Worm (Caenorhabditis elegans): ENCODE results near the gene pals-26.

pals-26 gene

DNA sequence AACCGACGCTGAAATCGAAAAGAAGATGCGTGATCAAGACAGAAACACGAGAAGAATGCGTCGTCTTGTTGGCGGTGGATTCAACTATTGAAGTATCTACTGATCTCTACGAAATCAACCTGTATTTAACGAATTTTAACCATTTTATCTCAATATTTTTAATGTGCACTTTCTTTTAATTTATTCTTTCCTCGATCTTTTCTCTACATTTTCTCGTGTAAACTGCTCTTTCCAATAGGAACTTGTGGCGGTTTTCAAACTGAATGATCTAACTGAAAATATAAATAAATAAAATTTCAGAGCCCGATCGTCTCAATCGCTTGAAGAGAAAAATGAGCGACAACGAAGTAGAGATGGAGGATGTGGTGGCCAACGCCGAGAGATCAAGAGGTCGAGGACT lies 31.0 kb downstream of the pals-26 start, which contains the start of gene rnp-4:
TSS of gene rnp-4 (plus strand) at position 301 of the 400 bp plus-strand sequence.
- no peak for TF ChIP-seq tbx-37 (GFP tag; conservative IDR thresholded peaks at IDR 0.05)
- TF ChIP-seq tra-4 (tag; optimal IDR thresholded peaks at IDR 0.05): no peak
- TF ChIP-seq pes-1 (GFP tag; IDR thresholded peaks at IDR 0.05): no peak
- TF ChIP-seq hnd-1 (tag; optimal IDR thresholded peaks at IDR 0.05): no peak
- no peak for TF ChIP-seq tbx-11 (GFP tag; IDR thresholded peaks at IDR 0.05)
- no peak for TF ChIP-seq scrt-1 (GFP tag; IDR thresholded peaks at IDR 0.05)
- TF ChIP-seq ceh-36 (tag; optimal IDR thresholded peaks at IDR 0.05): no peak
- TF ChIP-seq hmbx-1 (tag; optimal IDR thresholded peaks at IDR 0.05): no peak
- TF ChIP-seq ets-7 (tag; optimal IDR thresholded peaks at IDR 0.05): no peak
- no peak for TF ChIP-seq hmg-4 (GFP tag; optimal IDR thresholded peaks at IDR 0.05)
- TF ChIP-seq aly-1 (tag; optimal IDR thresholded peaks at IDR 0.05): no peak
- TF ChIP-seq ama-1 (optimal IDR thresholded peaks at IDR 0.05): no peak
- TF ChIP-seq flt-1 (GFP tag; IDR thresholded peaks at IDR 0.05): no peak
- no peak for TF ChIP-seq sea-1 (GFP tag; conservative IDR thresholded peaks at IDR 0.05)
- TF ChIP-seq ceh-13 (GFP tag; optimal IDR thresholded peaks at IDR 0.05): no peak
- no peak for TF ChIP-seq F13C5.2 (tag; optimal IDR thresholded peaks at IDR 0.05)
- TF ChIP-seq B0310.2 (tag; optimal IDR thresholded peaks at IDR 0.05): no peak

ce11 chrIII:4407144-4407543 lies 32.2 kb downstream of the pals-26 start, which contains the start of gene prdx-3:
Gene prdx-3 (plus strand): TSS chrIII:4407444.
- TF ChIP-seq tra-4 (tag; optimal IDR thresholded peaks at IDR 0.05) (no peak), sea-1 (GFP tag; conservative IDR thresholded peaks at IDR 0.05) (no peak), flt-1 (GFP tag; IDR thresholded peaks at IDR 0.05) (no peak), aly-1 (tag; optimal IDR thresholded peaks at IDR 0.05) (no peak), hnd-1 (tag; optimal IDR thresholded peaks at IDR 0.05) (no peak), hmbx-1 (tag; optimal IDR thresholded peaks at IDR 0.05) (no peak), tbx-11 (GFP tag; IDR thresholded peaks at IDR 0.05) (no peak), tbx-37 (GFP tag; conservative IDR thresholded peaks at IDR 0.05) (no peak), ama-1 (optimal IDR thresholded peaks at IDR 0.05) (no peak), ceh-13 (GFP tag; optimal IDR thresholded peaks at IDR 0.05) (no peak), ets-7 (tag; optimal IDR thresholded peaks at IDR 0.05) (no peak), scrt-1 (GFP tag; IDR thresholded peaks at IDR 0.05) (no peak), pes-1 (GFP tag; IDR thresholded peaks at IDR 0.05) (no peak), hmg-4 (GFP tag; optimal IDR thresholded peaks at IDR 0.05) (no peak), ceh-36 (tag; optimal IDR thresholded peaks at IDR 0.05) (no peak), B0310.2 (tag; optimal IDR thresholded peaks at IDR 0.05) (no peak)

DNA sequence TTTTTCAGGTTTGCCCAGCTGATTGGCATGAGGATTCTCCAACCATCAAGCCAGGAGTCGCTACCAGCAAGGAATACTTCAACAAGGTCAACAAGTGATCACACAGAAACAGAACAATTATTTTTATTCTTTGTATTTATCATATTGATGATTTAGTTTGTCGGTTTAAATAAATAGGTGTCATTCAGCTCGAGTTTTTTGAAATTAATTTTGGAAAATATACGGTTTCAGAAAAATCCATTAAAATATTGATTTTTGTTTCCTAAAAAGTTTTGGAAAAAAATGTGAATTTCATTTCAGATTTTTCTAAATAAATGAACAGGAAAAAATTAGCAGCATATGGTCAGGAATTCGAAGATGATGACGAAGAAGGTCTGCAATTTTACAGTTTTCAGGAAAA lies 33.3 kb downstream of the pals-26 start, which contains the start of gene gpch-1:
TSS of gene gpch-1 (plus strand) at position 301 of the 400 bp plus-strand sequence.
- no peak for TF ChIP-seq B0310.2 (tag; optimal IDR thresholded peaks at IDR 0.05)
- TF ChIP-seq F13C5.2 (tag; optimal IDR thresholded peaks at IDR 0.05): no peak
- no peak for TF ChIP-seq pes-1 (GFP tag; IDR thresholded peaks at IDR 0.05)
- no peak for TF ChIP-seq scrt-1 (GFP tag; IDR thresholded peaks at IDR 0.05)
- TF ChIP-seq tra-4 (tag; optimal IDR thresholded peaks at IDR 0.05): no peak
- TF ChIP-seq hmg-4 (GFP tag; optimal IDR thresholded peaks at IDR 0.05): no peak
- TF ChIP-seq flt-1 (GFP tag; IDR thresholded peaks at IDR 0.05): no peak
- TF ChIP-seq ets-7 (tag; optimal IDR thresholded peaks at IDR 0.05): no peak
- no peak for TF ChIP-seq ceh-36 (tag; optimal IDR thresholded peaks at IDR 0.05)
- TF ChIP-seq ceh-13 (GFP tag; optimal IDR thresholded peaks at IDR 0.05): no peak
- no peak for TF ChIP-seq sea-1 (GFP tag; conservative IDR thresholded peaks at IDR 0.05)
- no peak for TF ChIP-seq hnd-1 (tag; optimal IDR thresholded peaks at IDR 0.05)
- TF ChIP-seq ama-1 (optimal IDR thresholded peaks at IDR 0.05): no peak
- TF ChIP-seq aly-1 (tag; optimal IDR thresholded peaks at IDR 0.05): no peak
- TF ChIP-seq tbx-37 (GFP tag; conservative IDR thresholded peaks at IDR 0.05): no peak
- no peak for TF ChIP-seq hmbx-1 (tag; optimal IDR thresholded peaks at IDR 0.05)
- no peak for TF ChIP-seq tbx-11 (GFP tag; IDR thresholded peaks at IDR 0.05)

- TF ChIP-seq flt-1 (GFP tag; IDR thresholded peaks at IDR 0.05) (no peak), tbx-37 (GFP tag; conservative IDR thresholded peaks at IDR 0.05) (no peak), aly-1 (tag; optimal IDR thresholded peaks at IDR 0.05) (no peak), hnd-1 (tag; optimal IDR thresholded peaks at IDR 0.05) (no peak), scrt-1 (GFP tag; IDR thresholded peaks at IDR 0.05) (no peak), sea-1 (GFP tag; conservative IDR thresholded peaks at IDR 0.05) (no peak), hmbx-1 (tag; optimal IDR thresholded peaks at IDR 0.05) (no peak)
Observed at ce11 chrIII:4412108-4413009, 37.4 kb downstream of the pals-26 start.

- TF ChIP-seq tbx-37 (GFP tag; conservative IDR thresholded peaks at IDR 0.05) (no peak), pes-1 (GFP tag; IDR thresholded peaks at IDR 0.05) (no peak), ceh-13 (GFP tag; optimal IDR thresholded peaks at IDR 0.05) (no peak)
Observed at ce11 chrIII:4413099-4413498, 38.1 kb downstream of the pals-26 start, which contains the start of gene mpc-1. Gene mpc-1 (plus strand): TSS chrIII:4413457.

DNA sequence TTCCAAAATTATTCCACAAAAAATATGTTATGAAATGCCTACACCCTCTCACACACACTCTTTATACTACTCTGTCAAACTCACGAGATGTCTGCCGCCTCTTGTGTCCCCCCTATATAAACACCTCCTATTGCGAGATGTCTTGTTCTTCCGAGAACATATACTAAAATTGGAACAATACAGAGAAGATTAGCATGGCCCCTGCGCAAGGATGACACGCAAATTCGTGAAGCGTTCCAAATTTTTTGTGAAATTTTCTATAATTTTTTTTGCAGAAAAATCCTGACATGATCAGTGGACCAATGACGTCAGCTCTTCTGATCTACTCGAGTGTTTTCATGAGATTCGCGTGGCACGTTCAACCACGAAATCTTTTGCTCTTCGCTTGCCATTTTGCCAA lies 39.1 kb downstream of the pals-26 start:
- peak; percentile 49 for TF ChIP-seq hmg-4 (GFP tag; optimal IDR thresholded peaks at IDR 0.05)
- peak; percentile 77 for TF ChIP-seq scrt-1 (GFP tag; IDR thresholded peaks at IDR 0.05)
- peak; percentile 21 for TF ChIP-seq hnd-1 (tag; optimal IDR thresholded peaks at IDR 0.05)
- peak; percentile 69 for TF ChIP-seq ceh-36 (tag; optimal IDR thresholded peaks at IDR 0.05)
- peak; percentile 9 for TF ChIP-seq ets-7 (tag; optimal IDR thresholded peaks at IDR 0.05)
- peak; percentile 60 for TF ChIP-seq aly-1 (tag; optimal IDR thresholded peaks at IDR 0.05)
- peak; percentile 77 for TF ChIP-seq sea-1 (GFP tag; conservative IDR thresholded peaks at IDR 0.05)
- 0 out of 2 replicates have a peak, but pooled peaks have one; percentile 42 for TF ChIP-seq tbx-37 (GFP tag; conservative IDR thresholded peaks at IDR 0.05)
- peak; percentile 83 for TF ChIP-seq pes-1 (GFP tag; IDR thresholded peaks at IDR 0.05)
- TF ChIP-seq tbx-11 (GFP tag; IDR thresholded peaks at IDR 0.05): peak; percentile 70; the same call in 1 of the 2 replicates
- TF ChIP-seq flt-1 (GFP tag; IDR thresholded peaks at IDR 0.05): peak; percentile 71

DNA sequence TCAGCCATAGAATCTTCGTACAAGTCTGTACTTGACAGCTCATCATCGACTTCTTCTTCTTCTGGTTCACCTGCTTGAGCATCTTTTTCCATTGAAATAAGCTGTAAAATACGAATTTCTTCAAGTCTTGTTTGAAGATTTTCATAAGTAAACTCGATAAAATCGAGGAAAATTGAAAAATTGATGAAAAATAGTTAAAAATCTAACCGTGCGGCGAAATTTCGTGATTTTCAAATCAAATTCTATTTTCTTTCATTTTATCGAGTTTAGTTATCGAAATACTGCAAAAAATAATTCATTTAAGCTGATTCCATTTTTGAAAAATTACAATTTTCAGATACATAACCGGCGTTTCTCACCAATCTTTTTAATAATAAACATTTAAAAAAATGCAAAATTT lies 40.2 kb downstream of the pals-26 start, which contains the start of gene R07E5.11:
TSS of gene R07E5.11 (minus strand) at position 101 of the 400 bp plus-strand sequence.
- TF ChIP-seq scrt-1 (GFP tag; IDR thresholded peaks at IDR 0.05) (no peak), tbx-11 (GFP tag; IDR thresholded peaks at IDR 0.05) (no peak), hmg-4 (GFP tag; optimal IDR thresholded peaks at IDR 0.05) (no peak), ceh-36 (tag; optimal IDR thresholded peaks at IDR 0.05) (no peak)

All from whole organism, early embryonic.